Worm (Caenorhabditis elegans): ENCODE measurements around the gene M70.1.
"Not testable (repeated sequence)": the region's sequence is repeated elsewhere in the genome, so short reads cannot be mapped to it uniquely, and the experiment has no call there.

Gene M70.1

DNA sequence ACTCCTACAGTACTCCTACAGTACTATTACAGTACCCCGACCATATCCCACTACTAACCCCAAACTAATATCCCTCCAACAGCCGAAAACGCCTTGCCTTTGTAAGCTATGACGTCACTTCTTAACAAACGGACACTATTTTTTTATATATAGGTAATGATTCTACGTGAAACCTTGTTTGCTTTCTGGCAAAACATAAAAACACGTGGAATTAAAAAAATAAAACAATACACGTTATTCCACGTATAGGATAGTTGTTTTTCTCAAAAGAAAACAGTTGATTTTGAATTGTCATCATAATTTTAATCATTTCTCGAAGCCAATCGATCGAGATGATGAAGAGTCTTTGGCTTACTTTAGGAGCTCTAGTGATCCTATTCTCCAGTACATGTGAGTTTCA lies at the start of gene M70.1:
Gene M70.1 (plus strand): TSS at position 301 of the 400 bp plus-strand sequence.
- TF ChIP-seq nhr-28 (tag; optimal IDR thresholded peaks at IDR 0.05); lsy-2 (tag; optimal IDR thresholded peaks at IDR 0.05); dve-1 (tag; optimal IDR thresholded peaks at IDR 0.05; ENCODE audit: insufficient read depth): not testable (repeated sequence)

DNA sequence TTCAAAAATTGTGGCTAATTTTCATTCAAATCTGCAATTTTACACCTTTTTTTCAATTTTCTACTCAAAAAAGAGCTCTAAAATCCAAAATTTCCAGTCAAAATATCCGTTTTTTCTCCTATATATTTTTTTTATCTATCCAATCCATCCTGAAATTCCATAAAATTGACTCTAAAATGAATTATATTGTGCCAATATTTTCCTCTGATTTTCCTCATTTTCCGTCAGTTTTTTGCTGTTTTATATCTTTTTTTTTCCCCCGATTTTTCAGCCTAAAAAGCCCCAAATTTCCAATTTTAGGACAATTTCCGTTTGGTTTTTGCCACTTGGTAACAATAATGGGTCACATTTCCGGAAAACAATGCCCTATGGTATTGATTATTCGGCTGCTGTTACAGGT lies 46.9 kb upstream of the M70.1 start, which contains the start of gene Y71G10AR.4:
Gene Y71G10AR.4 (plus strand): TSS at position 301 of the 400 bp plus-strand sequence.
- TF ChIP-seq nhr-237 (tag; optimal IDR thresholded peaks at IDR 0.05) (no peak), aha-1 (tag) (peak; percentile 12)

ce11 chrIV:2216756-2217155 lies 28.9 kb upstream of the M70.1 start, which contains the start of gene T04C4.3:
Gene T04C4.3, minus strand, starts transcription at chrIV:2216856.
- not testable (repeated sequence) for TF ChIP-seq daf-12 (tag; optimal IDR thresholded peaks at IDR 0.05); nhr-111 (GFP tag; optimal IDR thresholded peaks at IDR 0.05); nhr-6 (tag; optimal IDR thresholded peaks at IDR 0.05)

DNA sequence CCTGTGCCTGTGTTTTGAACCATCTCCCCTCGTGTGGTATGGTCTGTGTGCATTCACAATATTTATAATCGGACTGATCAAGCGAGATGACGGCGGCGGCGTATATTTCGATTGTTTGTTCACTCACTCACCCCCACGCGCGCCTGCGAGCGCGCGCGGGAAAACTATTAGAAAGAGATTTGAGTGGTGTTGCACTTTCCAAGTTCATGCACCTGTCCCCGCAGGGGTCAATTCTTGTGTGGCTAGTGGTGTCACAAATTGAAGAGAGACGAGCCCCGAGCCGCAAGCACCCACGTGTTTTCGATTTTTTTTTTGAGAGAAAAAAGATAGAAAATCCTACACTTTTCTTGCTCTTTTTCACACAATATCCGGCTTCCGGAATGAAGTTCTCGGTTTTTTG lies 28.4 kb upstream of the M70.1 start:
- peak in 1 of 2 experiments; percentile 31 for TF ChIP-seq mdl-1 (tag; optimal IDR thresholded peaks at IDR 0.05)
- TF ChIP-seq dpl-1 (GFP tag; optimal IDR thresholded peaks at IDR 0.05), result no peak
- TF ChIP-seq unc-130 (GFP tag; optimal IDR thresholded peaks at IDR 0.05), result no peak
- TF ChIP-seq mxl-3 (GFP tag; optimal IDR thresholded peaks at IDR 0.05), result peak; percentile 14
- TF ChIP-seq D1046.2 (GFP tag; IDR thresholded peaks at IDR 0.05), result 0 out of 2 replicates have a peak, but pooled peaks have one; percentile 25
- no peak for TF ChIP-seq aha-1 (tag)
- TF ChIP-seq set-16 (GFP tag; IDR thresholded peaks at IDR 0.05), result peak; percentile 40
- peak in 1 of 2 experiments; percentile 31 for TF ChIP-seq unc-62 (GFP tag; optimal IDR thresholded peaks at IDR 0.05 in 1 of 2)
- no peak for TF ChIP-seq unc-62 (tag; optimal IDR thresholded peaks at IDR 0.05)
- no peak for TF ChIP-seq tag-97 (GFP tag; IDR thresholded peaks at IDR 0.05)
- TF ChIP-seq nhr-41 (GFP tag; IDR thresholded peaks at IDR 0.05), result no peak
- peak; percentile 48 for TF ChIP-seq hlh-11 (tag; optimal IDR thresholded peaks at IDR 0.05)
- no peak for TF ChIP-seq unc-39 (tag; optimal IDR thresholded peaks at IDR 0.05)
- TF ChIP-seq lin-13 (GFP tag; optimal IDR thresholded peaks at IDR 0.05), result no peak
- peak; percentile 49 for TF ChIP-seq hlh-30 (tag; optimal IDR thresholded peaks at IDR 0.05; ENCODE audit: insufficient read depth)
- TF ChIP-seq cey-2 (tag; optimal IDR thresholded peaks at IDR 0.05; ENCODE audit: borderline replicate concordance, insufficient read depth), result no peak
- TF ChIP-seq hmg-1.1 (GFP tag; IDR thresholded peaks at IDR 0.05), result peak; percentile 38
- TF ChIP-seq dmd-6 (GFP tag; IDR thresholded peaks at IDR 0.05), result 0 out of 2 replicates have a peak, but pooled peaks have one; percentile 7
- no peak for TF ChIP-seq nhr-11 (tag; optimal IDR thresholded peaks at IDR 0.05)

- TF ChIP-seq ceh-82 (tag; optimal IDR thresholded peaks at IDR 0.05), result no peak
- no peak for TF ChIP-seq ceh-28 (tag; optimal IDR thresholded peaks at IDR 0.05)
- TF ChIP-seq daf-19 (GFP tag; conservative IDR thresholded peaks at IDR 0.05), result no peak
- peak; percentile 92 for TF ChIP-seq zfp-3 (GFP tag; conservative IDR thresholded peaks at IDR 0.05)
- peak; percentile 75 for TF ChIP-seq dpl-1 (GFP tag; optimal IDR thresholded peaks at IDR 0.05)
- TF ChIP-seq vab-7 (GFP tag; IDR thresholded peaks at IDR 0.05), result peak; percentile 63
- TF ChIP-seq tra-1 (GFP tag; IDR thresholded peaks at IDR 0.05), result peak; percentile 98
- peak; percentile 77 to 90 for TF ChIP-seq lsy-2 (tag; optimal IDR thresholded peaks at IDR 0.05)
- peak; percentile 86 for TF ChIP-seq Y5F2A.4 (GFP tag; optimal IDR thresholded peaks at IDR 0.05)
- TF ChIP-seq Y48G9A.11 (GFP tag; IDR thresholded peaks at IDR 0.05), result no peak
- peak; percentile 98 for TF ChIP-seq nhr-102 (tag; optimal IDR thresholded peaks at IDR 0.05)
- peak; percentile 92 for TF ChIP-seq ctbp-1 (GFP tag; IDR thresholded peaks at IDR 0.05)
- TF ChIP-seq egl-27 (tag; optimal IDR thresholded peaks at IDR 0.05), result no peak
- peak; percentile 99 for TF ChIP-seq aha-1 (tag)
- TF ChIP-seq unc-39 (tag; optimal IDR thresholded peaks at IDR 0.05), result no peak
- 0 out of 4 replicates have a peak, but pooled peaks of 1 of the 2 experiments have one; percentile 43 for TF ChIP-seq madf-5 (GFP tag; IDR thresholded peaks at IDR 0.05)
- no peak for TF ChIP-seq lim-7 (GFP tag; IDR thresholded peaks at IDR 0.05)
- TF ChIP-seq nhr-42 (GFP tag; IDR thresholded peaks at IDR 0.05), result peak; percentile 88
- TF ChIP-seq zag-1 (tag; optimal IDR thresholded peaks at IDR 0.05), result no peak
- peak; percentile 100 for TF ChIP-seq hlh-11 (tag; optimal IDR thresholded peaks at IDR 0.05)
- TF ChIP-seq spr-3 (GFP tag; optimal IDR thresholded peaks at IDR 0.05), result peak; percentile 94
- no peak for TF ChIP-seq ama-1 (optimal IDR thresholded peaks at IDR 0.05)
- peak; percentile 99 for TF ChIP-seq dmd-6 (GFP tag; IDR thresholded peaks at IDR 0.05)
- no peak for TF ChIP-seq skn-1 (tag; optimal IDR thresholded peaks at IDR 0.05)
- TF ChIP-seq nhr-28 (tag; optimal IDR thresholded peaks at IDR 0.05), result peak; percentile 92
Measured at ce11 chrIV:2219334-2219755, 26.3 kb upstream of the M70.1 start.
